Fruit fly (Drosophila melanogaster) whole organism, embryonic: ENCODE measurements around the gene CG5445.
A peak's percentile ranks its signal among the peaks of the same experiment; 100 is the strongest.

Source experiments
- Adf1 ChIP-seq: fragments of 200-800 bp; sonication (Bioruptor generic); IDR thresholded peaks from 2 replicates; pipeline ENCODE4 v1.3.6; 2022; ENCODE audit warnings: missing biosample characterization, missing genetic modification characterization
- Atf3 ChIP-seq: fragments of 200-800 bp; sonication (Bioruptor generic); optimal IDR thresholded peaks from 3 replicates; lab custom pipeline; 2016; ENCODE audit warnings: missing biosample characterization, missing genetic modification characterization
- BtbVII ChIP-seq: fragments of 200-800 bp; sonication (Bioruptor generic); optimal IDR thresholded peaks from 3 replicates; lab custom pipeline; 2017; ENCODE audit warnings: missing biosample characterization, mild to moderate bottlenecking, missing genetic modification characterization
- C15 ChIP-seq: fragments of 200-800 bp; sonication (Bioruptor generic); IDR thresholded peaks from 3 replicates; pipeline ENCODE4 v1.3.6; 2022; ENCODE audit warnings: missing biosample characterization, missing genetic modification characterization
- CG10321 ChIP-seq: fragments of 200-800 bp; sonication (Bioruptor generic); IDR thresholded peaks from 2 replicates; pipeline ENCODE4 v1.3.6; 2022; ENCODE audit warnings: missing biosample characterization, missing genetic modification characterization
- CG11085 ChIP-seq: fragments of 200-800 bp; sonication (Bioruptor generic); IDR thresholded peaks from 2 replicates; pipeline ENCODE4 v1.3.6; 2022; ENCODE audit warnings: missing biosample characterization, missing genetic modification characterization
- CG11093 ChIP-seq: fragments of 200-800 bp; sonication (Bioruptor generic); IDR thresholded peaks from 3 replicates; pipeline ENCODE4 v1.3.6; 2022; ENCODE audit warnings: missing biosample characterization, missing genetic modification characterization
- CG11504 ChIP-seq: fragments of 200-800 bp; sonication (Bioruptor generic); optimal IDR thresholded peaks from 3 replicates; lab custom pipeline; 2019; ENCODE audit warnings: missing biosample characterization, mild to moderate bottlenecking, missing genetic modification characterization, moderate library complexity
- CG12071 ChIP-seq: fragments of 200-800 bp; sonication (Bioruptor generic); optimal IDR thresholded peaks from 3 replicates; lab custom pipeline; 2018; ENCODE audit warnings: missing biosample characterization, mild to moderate bottlenecking, missing genetic modification characterization
- CG12219 ChIP-seq: fragments of 200-800 bp; sonication (Bioruptor generic); optimal IDR thresholded peaks from 3 replicates; lab custom pipeline; 2018; ENCODE audit warnings: missing biosample characterization, mild to moderate bottlenecking, missing genetic modification characterization
- CG12744 ChIP-seq: fragments of 200-800 bp; sonication (Bioruptor generic); optimal IDR thresholded peaks from 2 replicates; lab custom pipeline; 2016; ENCODE audit warnings: missing biosample characterization, missing genetic modification characterization
- CG15269 ChIP-seq: fragments of 200-800 bp; sonication (Bioruptor generic); optimal IDR thresholded peaks from 2 replicates; lab custom pipeline; 2018; ENCODE audit warnings: missing biosample characterization, mild to moderate bottlenecking, missing genetic modification characterization, moderate library complexity
- CG17359 ChIP-seq: fragments of 200-800 bp; sonication (Bioruptor generic); optimal IDR thresholded peaks from 3 replicates; lab custom pipeline; 2018; ENCODE audit warnings: missing biosample characterization, mild to moderate bottlenecking, missing genetic modification characterization, moderate library complexity
- CG18476 ChIP-seq: fragments of 200-800 bp; sonication (Bioruptor generic); optimal IDR thresholded peaks from 2 replicates; lab custom pipeline; 2016; ENCODE audit warnings: missing biosample characterization, mild to moderate bottlenecking, missing genetic modification characterization
- CG2120 ChIP-seq: fragments of 200-800 bp; sonication (Bioruptor generic); optimal IDR thresholded peaks from 3 replicates; lab custom pipeline; 2016; ENCODE audit warnings: missing biosample characterization, missing genetic modification characterization
- CG2202 ChIP-seq: fragments of 200-800 bp; sonication (Bioruptor generic); optimal IDR thresholded peaks from 2 replicates; lab custom pipeline; 2018; ENCODE audit warnings: missing biosample characterization, mild to moderate bottlenecking, missing genetic modification characterization
- CG30020 ChIP-seq: fragments of 200-800 bp; optimal IDR thresholded peaks from 2 replicates; lab custom pipeline; 2019; ENCODE audit warnings: missing biosample characterization, mild to moderate bottlenecking, missing genetic modification characterization, moderate library complexity
- CG30403 ChIP-seq: fragments of 200-800 bp; sonication (Bioruptor generic); optimal IDR thresholded peaks from 3 replicates; lab custom pipeline; 2016; ENCODE audit warnings: missing biosample characterization, missing genetic modification characterization
- CG3065 ChIP-seq: fragments of 200-800 bp; sonication (Bioruptor generic); optimal IDR thresholded peaks from 2 replicates; lab custom pipeline; 2016; ENCODE audit warnings: missing biosample characterization, missing genetic modification characterization
- CG31224 ChIP-seq: fragments of 200-800 bp; sonication (Bioruptor generic); IDR thresholded peaks from 2 replicates; pipeline ENCODE4 v1.3.6; 2022; ENCODE audit warnings: missing biosample characterization, missing genetic modification characterization
- CG4328 ChIP-seq: fragments of 200-800 bp; sonication (Bioruptor generic); optimal IDR thresholded peaks from 3 replicates; lab custom pipeline; 2017; ENCODE audit warnings: missing biosample characterization, missing genetic modification reagents, missing genetic modification characterization
- CG6689 ChIP-seq: fragments of 200-800 bp; sonication (Bioruptor generic); IDR thresholded peaks from 2 replicates; pipeline ENCODE4 v1.3.6; 2022; ENCODE audit warnings: missing biosample characterization, missing genetic modification characterization
- CG8089 ChIP-seq: fragments of 200-800 bp; sonication (Bioruptor generic); optimal IDR thresholded peaks from 3 replicates; lab custom pipeline; 2016; ENCODE audit warnings: missing biosample characterization, missing genetic modification characterization
- CG9876 ChIP-seq: fragments of 200-800 bp; sonication (Bioruptor generic); optimal IDR thresholded peaks from 2 replicates; lab custom pipeline; 2016; ENCODE audit warnings: missing biosample characterization, missing genetic modification characterization
- Chrac-16 ChIP-seq: fragments of 200-800 bp; sonication (Bioruptor generic); optimal IDR thresholded peaks from 3 replicates; lab custom pipeline; 2016; ENCODE audit warnings: missing biosample characterization, missing genetic modification characterization
- CkIIα-i1 ChIP-seq: fragments of 200-800 bp; sonication (Bioruptor generic); IDR thresholded peaks from 2 replicates; pipeline ENCODE4 v1.3.6; 2022; ENCODE audit warnings: missing biosample characterization, missing genetic modification characterization
- Dfd ChIP-seq, 2 experiments: fragments of >200 bp; optimal IDR thresholded peaks; 2 replicates each; lab custom pipeline; 2017; ENCODE audit warnings: missing biosample characterization in 2 of 2, missing genetic modification characterization in 2 of 2
- Fer3 ChIP-seq: fragments of 200-800 bp; sonication (Bioruptor generic); optimal IDR thresholded peaks from 2 replicates; lab custom pipeline; 2018; ENCODE audit warnings: missing biosample characterization, mild to moderate bottlenecking, missing genetic modification characterization, moderate library complexity
- HmgZ ChIP-seq: fragments of 200-800 bp; sonication (Bioruptor generic); optimal IDR thresholded peaks from 2 replicates; lab custom pipeline; 2018; ENCODE audit warnings: missing biosample characterization, mild to moderate bottlenecking, missing genetic modification characterization
- Nf-YB ChIP-seq: fragments of 200-800 bp; sonication (Bioruptor generic); optimal IDR thresholded peaks from 3 replicates; lab custom pipeline; 2019; ENCODE audit warnings: missing biosample characterization, mild to moderate bottlenecking, missing genetic modification characterization, moderate library complexity
- NfI ChIP-seq: fragments of 200-800 bp; sonication (Bioruptor generic); optimal IDR thresholded peaks from 3 replicates; lab custom pipeline; 2018; ENCODE audit warnings: missing biosample characterization, mild to moderate bottlenecking, missing genetic modification characterization, moderate library complexity
- Oaz ChIP-seq: fragments of 200-800 bp; sonication (Bioruptor generic); IDR thresholded peaks from 2 replicates; pipeline ENCODE4 v1.3.6; 2022; ENCODE audit warnings: missing biosample characterization, missing genetic modification characterization
- Six4 ChIP-seq: fragments of 200-800 bp; sonication (Bioruptor generic); optimal IDR thresholded peaks from 2 replicates; lab custom pipeline; 2016; ENCODE audit warnings: missing biosample characterization, missing genetic modification characterization
- Sox102F ChIP-seq: fragments of 200-800 bp; sonication (Bioruptor generic); optimal IDR thresholded peaks from 2 replicates; lab custom pipeline; 2018; ENCODE audit warnings: missing biosample characterization, mild to moderate bottlenecking, missing genetic modification characterization, moderate library complexity
- aop ChIP-seq: fragments of 200-800 bp; sonication (Bioruptor generic); IDR thresholded peaks from 2 replicates; pipeline ENCODE4 v1.3.6; 2022; ENCODE audit warnings: missing biosample characterization, missing genetic modification characterization
- ap ChIP-seq: fragments of 200-800 bp; sonication (Bioruptor generic); IDR thresholded peaks from 2 replicates; pipeline ENCODE4 v1.3.6; 2022; ENCODE audit warnings: missing biosample characterization, missing genetic modification characterization
- az2 ChIP-seq: fragments of 200-800 bp; sonication (Bioruptor generic); optimal IDR thresholded peaks from 3 replicates; lab custom pipeline; 2016; ENCODE audit warnings: missing biosample characterization, missing genetic modification characterization
- bab2 ChIP-seq: fragments of 200-800 bp; sonication (Bioruptor generic); optimal IDR thresholded peaks from 2 replicates; lab custom pipeline; 2016; ENCODE audit warnings: missing biosample characterization, missing genetic modification characterization
- bbx ChIP-seq: fragments of 200-800 bp; sonication (Bioruptor generic); IDR thresholded peaks from 2 replicates; pipeline ENCODE4 v1.3.6; 2022; ENCODE audit warnings: missing biosample characterization, missing genetic modification characterization; ENCODE audit not compliant: partially characterized antibody
- chn ChIP-seq: fragments of 200-800 bp; sonication (Bioruptor generic); optimal IDR thresholded peaks from 2 replicates; lab custom pipeline; 2016; ENCODE audit warnings: missing biosample characterization, missing genetic modification characterization
- croc ChIP-seq: fragments of 200-800 bp; sonication (Bioruptor generic); conservative IDR thresholded peaks from 3 replicates; pipeline ENCODE4 v1.3.6; 2022; ENCODE audit warnings: missing biosample characterization, missing genetic modification characterization
- esg ChIP-seq: fragments of 200-800 bp; sonication (Bioruptor generic); conservative IDR thresholded peaks from 2 replicates; pipeline ENCODE4 v1.3.6; 2022; ENCODE audit warnings: missing biosample characterization, missing genetic modification characterization
- eyg ChIP-seq: fragments of 200-800 bp; sonication (Bioruptor generic); optimal IDR thresholded peaks from 3 replicates; lab custom pipeline; 2016; ENCODE audit warnings: missing biosample characterization, missing genetic modification characterization
- her ChIP-seq: fragments of 200-800 bp; sonication (Bioruptor generic); optimal IDR thresholded peaks from 2 replicates; lab custom pipeline; 2016; ENCODE audit warnings: missing biosample characterization, missing genetic modification characterization
- onecut ChIP-seq: fragments of 200-800 bp; sonication (Bioruptor generic); IDR thresholded peaks from 2 replicates; pipeline ENCODE4 v1.3.6; 2022; ENCODE audit warnings: missing biosample characterization, missing genetic modification characterization
- phol ChIP-seq: fragments of 200-800 bp; sonication (Bioruptor generic); optimal IDR thresholded peaks from 3 replicates; lab custom pipeline; 2018; ENCODE audit warnings: missing biosample characterization, mild to moderate bottlenecking, missing genetic modification characterization, moderate library complexity
- pros ChIP-seq: fragments of 200-800 bp; sonication (Bioruptor generic); optimal IDR thresholded peaks from 3 replicates; lab custom pipeline; 2019; ENCODE audit warnings: missing biosample characterization, mild to moderate bottlenecking, missing genetic modification characterization, moderate library complexity
- ro ChIP-seq: fragments of 200-800 bp; sonication (Bioruptor generic); IDR thresholded peaks from 2 replicates; pipeline ENCODE4 v1.3.6; 2022; ENCODE audit warnings: missing biosample characterization, missing genetic modification characterization
- sc ChIP-seq, 3 experiments: fragments of >200 bp in 2 of 3; fragments of 200-800 bp in 1 of 3; sonication (Bioruptor generic) in 1 of 3; optimal IDR thresholded peaks; 2 replicates in 2 of 3; 3 replicates in 1 of 3; lab custom pipeline; 2017; ENCODE audit warnings: mild to moderate bottlenecking in 1 of 3, missing biosample characterization in 1 of 3, missing genetic modification characterization in 1 of 3, missing genetic modification reagents in 1 of 3
- sd ChIP-seq: fragments of 200-800 bp; sonication (Bioruptor generic); optimal IDR thresholded peaks from 3 replicates; lab custom pipeline; 2018; ENCODE audit warnings: missing biosample characterization, mild to moderate bottlenecking, missing genetic modification characterization, moderate library complexity
- sens-2 ChIP-seq: fragments of 200-800 bp; sonication (Bioruptor generic); IDR thresholded peaks from 2 replicates; pipeline ENCODE4 v1.3.6; 2022; ENCODE audit warnings: missing biosample characterization, missing genetic modification characterization
- so ChIP-seq: fragments of 200-800 bp; sonication (Bioruptor generic); IDR thresholded peaks from 3 replicates; pipeline ENCODE4 v1.3.6; 2022; ENCODE audit warnings: missing biosample characterization, missing genetic modification characterization
- toy ChIP-seq: fragments of 200-800 bp; sonication (Bioruptor generic); IDR thresholded peaks from 2 replicates; pipeline ENCODE4 v1.3.6; 2022; ENCODE audit warnings: missing biosample characterization, missing genetic modification characterization

The CG5445 gene

DNA sequence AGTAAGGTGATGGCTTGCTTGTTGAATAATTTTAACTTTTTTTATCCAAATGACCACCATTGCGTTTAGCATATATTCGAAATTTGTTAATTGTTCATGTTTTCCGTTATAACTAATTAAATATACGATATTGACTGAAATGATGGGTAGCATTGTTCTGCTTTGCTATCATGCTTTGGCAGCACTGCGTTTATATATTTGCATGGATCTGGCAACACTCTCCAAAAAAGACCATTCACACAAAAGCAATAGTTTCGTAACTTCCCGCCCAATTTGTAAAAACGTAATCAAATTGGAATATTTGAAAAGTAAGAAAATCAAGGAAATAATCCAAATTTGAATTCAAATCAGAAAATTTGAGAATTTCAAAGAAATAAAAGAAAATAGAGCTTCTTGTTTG lies 23.2 kb downstream of the CG5445 start (continued):
- TF ChIP-seq az2 (GFP tag; lab: Kevin White, UChicago) (no peak), bbx (GFP tag; lab: Robert Waterston, UW) (peak; percentile 69; the same call in 1 of the 2 replicates), Chrac-16 (GFP tag; lab: Kevin White, UChicago) (no peak), CG18476 (GFP tag; lab: Kevin White, UChicago) (no peak), C15 (GFP tag; lab: Robert Waterston, UW) (no peak), her (GFP tag; lab: Kevin White, UChicago) (no peak), CG15269 (no peak), CG17359 (tag; lab: Kevin White, UChicago) (no peak), Dfd (GFP tag; optimal IDR thresholded peaks at IDR 0.05; lab: Kevin White, UChicago) (no peak), CG31224 (GFP tag; lab: Robert Waterston, UW) (no peak), Fer3 (tag; lab: Kevin White, UChicago) (no peak), HmgZ (tag; lab: Kevin White, UChicago) (peak; percentile 64), Atf3 (GFP tag; lab: Kevin White, UChicago) (no peak), phol (tag; lab: Kevin White, UChicago) (peak; percentile 25), CG11504 (tag; lab: Kevin White, UChicago) (peak; percentile 5), CG3065 (GFP tag; lab: Kevin White, UChicago) (no peak), sens-2 (GFP tag; lab: Robert Waterston, UW) (no peak), croc (no peak), CG2120 (GFP tag; lab: Kevin White, UChicago) (no peak), sd (tag; lab: Kevin White, UChicago) (no peak), eyg (no peak), CG30020 (no peak), CG11085 (GFP tag; lab: Robert Waterston, UW) (no peak), pros (no peak), aop (GFP tag; lab: Robert Waterston, UW) (no peak), CG8089 (GFP tag; lab: Kevin White, UChicago) (no peak), CG12219 (GFP tag; lab: Kevin White, UChicago) (no peak), CG4328 (no peak), sc (optimal IDR thresholded peaks at IDR 0.05; lab: Kevin White, UChicago) (no peak), sc (GFP tag; optimal IDR thresholded peaks at IDR 0.05; lab: Kevin White, UChicago) (no peak), CG10321 (GFP tag; lab: Robert Waterston, UW) (no peak), Oaz (GFP tag; lab: Robert Waterston, UW) (no peak), onecut (no peak), CG9876 (GFP tag; lab: Kevin White, UChicago) (no peak), so (GFP tag; lab: Robert Waterston, UW) (no peak), NfI (GFP tag; lab: Kevin White, UChicago) (no peak), CG12071 (GFP tag; lab: Kevin White, UChicago) (no peak), CG12744 (GFP tag; lab: Kevin White, UChicago) (no peak), Nf-YB (GFP tag; lab: Kevin White, UChicago) (no peak), CG30403 (GFP tag; lab: Kevin White, UChicago) (no peak), esg (no peak), BtbVII (GFP tag; lab: Kevin White, UChicago) (no peak), CG6689 (no peak), Six4 (GFP tag; lab: Kevin White, UChicago) (no peak), CkIIα-i1 (no peak), ap (GFP tag; lab: Robert Waterston, UW) (no peak), Adf1 (no peak), chn (GFP tag; lab: Kevin White, UChicago) (no peak), CG11093 (GFP tag; lab: Robert Waterston, UW) (no peak), toy (GFP tag; lab: Robert Waterston, UW) (no peak), Sox102F (no peak), ro (GFP tag; lab: Robert Waterston, UW) (no peak), bab2 (GFP tag; lab: Kevin White, UChicago) (no peak), CG2202 (no peak)
